Comparison of ENCODE assay signal across 1 fruit fly cellular context in genomic region chr3R:20949749-20950676, dm6.
TF ChIP-seq lines count a peak whose summit lies in the region.

No protein-coding gene starts in this region.

TF ChIP-seq in whole organism, embryonic, 481 proteins besides CTCF, POLR2A, EP300 and RAD21 (continued from another document):
- TF ChIP-seq BtbVII (GFP tag; optimal IDR thresholded peaks at IDR 0.05; lab: Kevin White, UChicago) (peak; percentile 46), CG17361 (GFP tag; IDR thresholded peaks at IDR 0.05; lab: Robert Waterston, UW) (peak; percentile 36; the same call in 1 of the 3 replicates), Hmr (GFP tag; optimal IDR thresholded peaks at IDR 0.05; lab: Kevin White, UChicago) (peak; percentile 59), mirr (GFP tag; optimal IDR thresholded peaks at IDR 0.05; lab: Kevin White, UChicago) (no peak), CG18262 (tag; optimal IDR thresholded peaks at IDR 0.05; lab: Kevin White, UChicago) (peak; percentile 70), croc (GFP tag; conservative IDR thresholded peaks at IDR 0.05; lab: Robert Waterston, UW) (no peak), pho (GFP tag; optimal IDR thresholded peaks at IDR 0.05; lab: Kevin White, UChicago) (no peak), CG16779 (GFP tag; IDR thresholded peaks at IDR 0.05; lab: Robert Waterston, UW) (no peak), insv (GFP tag; optimal IDR thresholded peaks at IDR 0.05; lab: Kevin White, UChicago) (no peak), chm (GFP tag; IDR thresholded peaks at IDR 0.05; lab: Robert Waterston, UW) (peak; percentile 64; the same call in 1 of the 2 replicates), CG9215 (GFP tag; IDR thresholded peaks at IDR 0.05; lab: Robert Waterston, UW) (peak; percentile 30; the same call in 1 of the 2 replicates), CG18764 (GFP tag; optimal IDR thresholded peaks at IDR 0.05; lab: Kevin White, UChicago) (peak; percentile 1), CG3281 (GFP tag; optimal IDR thresholded peaks at IDR 0.05; lab: Kevin White, UChicago) (peak; percentile 56), Ssrp (tag; optimal IDR thresholded peaks at IDR 0.05; lab: Kevin White, UChicago) (peak; percentile 18), tx (GFP tag; optimal IDR thresholded peaks at IDR 0.05; lab: Kevin White, UChicago) (no peak), CG7839 (tag; optimal IDR thresholded peaks at IDR 0.05; lab: Kevin White, UChicago) (peak; percentile 59), stc (GFP tag; IDR thresholded peaks at IDR 0.05; lab: Robert Waterston, UW) (no peak), chinmo (GFP tag; IDR thresholded peaks at IDR 0.05; lab: Robert Waterston, UW; ENCODE audit: partially characterized antibody) (no peak), Ada2b (GFP tag; IDR thresholded peaks at IDR 0.05; lab: Robert Waterston, UW) (no peak), slp2 (GFP tag; optimal IDR thresholded peaks at IDR 0.05; lab: Kevin White, UChicago) (no peak), Aef1 (GFP tag; IDR thresholded peaks at IDR 0.05; lab: Robert Waterston, UW) (no peak), dysf (GFP tag; IDR thresholded peaks at IDR 0.05; lab: Robert Waterston, UW) (peak; percentile 8; the same call in 1 of the 3 replicates), Xrp1 (GFP tag; IDR thresholded peaks at IDR 0.05; lab: Robert Waterston, UW) (0 out of 2 replicates have a peak, but pooled peaks have one; percentile 12), grau (tag; optimal IDR thresholded peaks at IDR 0.05; lab: Kevin White, UChicago) (peak; percentile 58), CG7372 (GFP tag; IDR thresholded peaks at IDR 0.05; lab: Robert Waterston, UW) (no peak), tna (GFP tag; IDR thresholded peaks at IDR 0.05; lab: Robert Waterston, UW; ENCODE audit: partially characterized antibody) (0 out of 2 replicates have a peak, but pooled peaks have one; percentile 9), cg (GFP tag; optimal IDR thresholded peaks at IDR 0.05; lab: Kevin White, UChicago) (peak; percentile 81), ATbp (GFP tag; optimal IDR thresholded peaks at IDR 0.05; lab: Kevin White, UChicago) (peak; percentile 25), CG3847 (GFP tag; IDR thresholded peaks at IDR 0.05; lab: Robert Waterston, UW) (no peak), Scr (GFP tag; IDR thresholded peaks at IDR 0.05; lab: Robert Waterston, UW; ENCODE audit: partially characterized antibody) (no peak), sc (optimal IDR thresholded peaks at IDR 0.05; lab: Kevin White, UChicago) (no peak), sc (GFP tag; optimal IDR thresholded peaks at IDR 0.05; lab: Kevin White, UChicago) (no peak), CG10209 (GFP tag; optimal IDR thresholded peaks at IDR 0.05; lab: Kevin White, UChicago) (peak; percentile 47), CG2129 (GFP tag; IDR thresholded peaks at IDR 0.05; lab: Robert Waterston, UW; ENCODE audit: partially characterized antibody) (no peak), CG18011 (GFP tag; optimal IDR thresholded peaks at IDR 0.05; lab: Kevin White, UChicago) (no peak), CG8281 (tag; optimal IDR thresholded peaks at IDR 0.05; lab: Kevin White, UChicago) (no peak), ase (GFP tag; IDR thresholded peaks at IDR 0.05; lab: Robert Waterston, UW) (no peak), CG9437 (GFP tag; optimal IDR thresholded peaks at IDR 0.05; lab: Kevin White, UChicago) (peak; percentile 31), gfzf (GFP tag; optimal IDR thresholded peaks at IDR 0.05; lab: Kevin White, UChicago) (no peak), Dll (GFP tag; IDR thresholded peaks at IDR 0.05; lab: Robert Waterston, UW; ENCODE audit: partially characterized antibody) (no peak), CG33557 (GFP tag; optimal IDR thresholded peaks at IDR 0.05; lab: Kevin White, UChicago) (no peak), unc-4 (GFP tag; IDR thresholded peaks at IDR 0.05; lab: Robert Waterston, UW; ENCODE audit: partially characterized antibody) (no peak), CG7987 (GFP tag; optimal IDR thresholded peaks at IDR 0.05; lab: Kevin White, UChicago) (no peak), Nf-YB (GFP tag; optimal IDR thresholded peaks at IDR 0.05; lab: Kevin White, UChicago) (no peak), CG11504 (tag; optimal IDR thresholded peaks at IDR 0.05; lab: Kevin White, UChicago) (peak; percentile 67), gsb (GFP tag; IDR thresholded peaks at IDR 0.05; lab: Robert Waterston, UW) (peak; percentile 36; the same call in 1 of the 2 replicates), CG18599 (GFP tag; optimal IDR thresholded peaks at IDR 0.05; lab: Kevin White, UChicago) (peak; percentile 52), CG1233 (GFP tag; optimal IDR thresholded peaks at IDR 0.05; lab: Kevin White, UChicago) (peak; percentile 33), crc (GFP tag; optimal IDR thresholded peaks at IDR 0.05; lab: Kevin White, UChicago) (no peak), lilli (GFP tag; optimal IDR thresholded peaks at IDR 0.05; lab: Kevin White, UChicago) (peak; percentile 9), CG30403 (GFP tag; optimal IDR thresholded peaks at IDR 0.05; lab: Kevin White, UChicago) (peak; percentile 20), twi (tag; optimal IDR thresholded peaks at IDR 0.05; lab: Kevin White, UChicago) (no peak), CG4360 (GFP tag; IDR thresholded peaks at IDR 0.05; lab: Robert Waterston, UW) (no peak), pzg (GFP tag; optimal IDR thresholded peaks at IDR 0.05; lab: Kevin White, UChicago) (no peak), CG13894 (tag; optimal IDR thresholded peaks at IDR 0.05; lab: Kevin White, UChicago) (peak; percentile 68), CG12942 (GFP tag; optimal IDR thresholded peaks at IDR 0.05; lab: Kevin White, UChicago) (no peak), bigmax (GFP tag; optimal IDR thresholded peaks at IDR 0.05; lab: Kevin White, UChicago) (no peak), CG17328 (GFP tag; IDR thresholded peaks at IDR 0.05; lab: Robert Waterston, UW) (no peak), emc (GFP tag; optimal IDR thresholded peaks at IDR 0.05; lab: Kevin White, UChicago) (no peak), Rx (GFP tag; IDR thresholded peaks at IDR 0.05; lab: Robert Waterston, UW) (no peak), grn (GFP tag; optimal IDR thresholded peaks at IDR 0.05; lab: Kevin White, UChicago) (no peak), CG10543 (GFP tag; optimal IDR thresholded peaks at IDR 0.05; lab: Kevin White, UChicago) (peak; percentile 6), NC2α (GFP tag; optimal IDR thresholded peaks at IDR 0.05; lab: Kevin White, UChicago) (no peak), CG15011 (GFP tag; optimal IDR thresholded peaks at IDR 0.05; lab: Kevin White, UChicago) (peak; percentile 6), CG12391 (tag; optimal IDR thresholded peaks at IDR 0.05; lab: Kevin White, UChicago) (peak; percentile 59), chif (GFP tag; optimal IDR thresholded peaks at IDR 0.05; lab: Kevin White, UChicago) (no peak), scrt (GFP tag; optimal IDR thresholded peaks at IDR 0.05; lab: Kevin White, UChicago) (no peak), CG9817 (tag; optimal IDR thresholded peaks at IDR 0.05; lab: Kevin White, UChicago) (no peak), fd3F (GFP tag; optimal IDR thresholded peaks at IDR 0.05; lab: Kevin White, UChicago) (peak; percentile 3), exex (tag; optimal IDR thresholded peaks at IDR 0.05; lab: Kevin White, UChicago) (no peak), ara (GFP tag; IDR thresholded peaks at IDR 0.05; lab: Robert Waterston, UW) (peak; percentile 18; the same call in 1 of the 2 replicates), Nf-YA (GFP tag; IDR thresholded peaks at IDR 0.05; lab: Robert Waterston, UW) (no peak), al (GFP tag; IDR thresholded peaks at IDR 0.05; lab: Robert Waterston, UW) (no peak), CG6854 (GFP tag; optimal IDR thresholded peaks at IDR 0.05; lab: Kevin White, UChicago) (peak; percentile 37), CG10979 (tag; optimal IDR thresholded peaks at IDR 0.05; lab: Kevin White, UChicago) (peak; percentile 30), pfk (GFP tag; optimal IDR thresholded peaks at IDR 0.05; lab: Kevin White, UChicago) (no peak), Hr39 (optimal IDR thresholded peaks at IDR 0.05; lab: Kevin White, UChicago) (no peak), PHDP (tag; optimal IDR thresholded peaks at IDR 0.05; lab: Kevin White, UChicago) (peak; percentile 46), CG2202 (tag; optimal IDR thresholded peaks at IDR 0.05; lab: Kevin White, UChicago) (no peak), Dad (GFP tag; optimal IDR thresholded peaks at IDR 0.05; lab: Kevin White, UChicago) (no peak), da (GFP tag; optimal IDR thresholded peaks at IDR 0.05; lab: Kevin White, UChicago) (no peak), hkb (optimal IDR thresholded peaks at IDR 0.05; lab: Kevin White, UChicago) (no peak), hkb (GFP tag; IDR thresholded peaks at IDR 0.05; lab: Robert Waterston, UW) (no peak; the same call in 1 of the 2 replicates), peb (GFP tag; IDR thresholded peaks at IDR 0.05; lab: Robert Waterston, UW) (no peak), mld (GFP tag; IDR thresholded peaks at IDR 0.05; lab: Robert Waterston, UW; ENCODE audit: partially characterized antibody) (no peak), lola (GFP tag; optimal IDR thresholded peaks at IDR 0.05; lab: Kevin White, UChicago) (peak in 1 of 3 experiments; percentile 19), CG5180 (GFP tag; optimal IDR thresholded peaks at IDR 0.05; lab: Kevin White, UChicago) (peak; percentile 22), ci (GFP tag; IDR thresholded peaks at IDR 0.05; lab: Robert Waterston, UW) (peak; percentile 41; the same call in 2 of the 3 replicates), usp (GFP tag; optimal IDR thresholded peaks at IDR 0.05; lab: Kevin White, UChicago) (no peak), CG7271 (tag; optimal IDR thresholded peaks at IDR 0.05; lab: Kevin White, UChicago) (no peak), CG8924 (tag; optimal IDR thresholded peaks at IDR 0.05; lab: Kevin White, UChicago) (peak; percentile 55), Med (GFP tag; lab: Kevin White, UChicago) (peak; percentile 85), seq (GFP tag; IDR thresholded peaks at IDR 0.05; lab: Robert Waterston, UW) (no peak), CG17612 (GFP tag; IDR thresholded peaks at IDR 0.05; lab: Robert Waterston, UW) (no peak), row (GFP tag; IDR thresholded peaks at IDR 0.05; lab: Robert Waterston, UW) (peak; percentile 45; the same call in 2 of the 3 replicates), CG12236 (GFP tag; optimal IDR thresholded peaks at IDR 0.05; lab: Kevin White, UChicago) (no peak), CG6254 (GFP tag; optimal IDR thresholded peaks at IDR 0.05; lab: Kevin White, UChicago) (peak; percentile 13), CG10147 (GFP tag; optimal IDR thresholded peaks at IDR 0.05; lab: Kevin White, UChicago) (no peak), bbx (GFP tag; IDR thresholded peaks at IDR 0.05; lab: Robert Waterston, UW; ENCODE audit: partially characterized antibody) (peak; percentile 29; the same call in 1 of the 2 replicates), D19A (tag; optimal IDR thresholded peaks at IDR 0.05; lab: Kevin White, UChicago) (peak; percentile 50), CG12104 (GFP tag; optimal IDR thresholded peaks at IDR 0.05; lab: Kevin White, UChicago) (no peak), wor (GFP tag; IDR thresholded peaks at IDR 0.05; lab: Robert Waterston, UW) (no peak), CG1792 (GFP tag; optimal IDR thresholded peaks at IDR 0.05; lab: Kevin White, UChicago) (no peak), CG32767 (GFP tag; IDR thresholded peaks at IDR 0.05; lab: Robert Waterston, UW) (peak; percentile 29; the same call in 1 of the 2 replicates), knrl (GFP tag; IDR thresholded peaks at IDR 0.05; lab: Robert Waterston, UW; ENCODE audit: partially characterized antibody) (no peak)
TF ChIP-seq in whole organism, embryonic: peak in this region for 123.
